Fruit fly (Drosophila melanogaster) whole organism, embryonic: ENCODE measurements around the gene flr.
A peak's percentile ranks its signal among the peaks of the same experiment; 100 is the strongest.

ENCODE experiments used
- CG11560 ChIP-seq: fragments of 200-800 bp; sonication (Bioruptor generic); IDR thresholded peaks from 3 replicates; pipeline ENCODE4 v1.3.6; 2022; ENCODE audit warnings: missing biosample characterization, missing genetic modification characterization
- CG12391 ChIP-seq: fragments of 200-800 bp; sonication (Bioruptor generic); optimal IDR thresholded peaks from 3 replicates; lab custom pipeline; 2018; ENCODE audit warnings: missing biosample characterization, mild to moderate bottlenecking, missing genetic modification characterization, moderate library complexity
- CG13424 ChIP-seq: fragments of 200-800 bp; sonication (Bioruptor generic); optimal IDR thresholded peaks from 2 replicates; lab custom pipeline; 2019; ENCODE audit warnings: missing biosample characterization, mild to moderate bottlenecking, missing genetic modification characterization, moderate library complexity
- CG14710 ChIP-seq: fragments of 200-800 bp; sonication (Bioruptor generic); optimal IDR thresholded peaks from 3 replicates; lab custom pipeline; 2019; ENCODE audit warnings: missing biosample characterization, mild to moderate bottlenecking, missing genetic modification characterization, moderate library complexity
- CG14965 ChIP-seq: fragments of 200-800 bp; sonication (Bioruptor generic); optimal IDR thresholded peaks from 2 replicates; lab custom pipeline; 2016; ENCODE audit warnings: missing biosample characterization, missing genetic modification characterization, borderline replicate concordance
- CG15601 ChIP-seq: fragments of 200-800 bp; sonication (Bioruptor generic); optimal IDR thresholded peaks from 3 replicates; lab custom pipeline; 2019; ENCODE audit warnings: missing biosample characterization, mild to moderate bottlenecking, missing genetic modification characterization, moderate library complexity
- CG1603 ChIP-seq: fragments of 200-800 bp; sonication (Bioruptor generic); optimal IDR thresholded peaks from 2 replicates; lab custom pipeline; 2019; ENCODE audit warnings: missing biosample characterization, mild to moderate bottlenecking, missing genetic modification characterization, moderate library complexity
- CG16813 ChIP-seq: fragments of 200-800 bp; sonication (Bioruptor generic); IDR thresholded peaks from 3 replicates; pipeline ENCODE4 v1.3.6; 2022; ENCODE audit warnings: missing biosample characterization, missing genetic modification characterization; ENCODE audit not compliant: partially characterized antibody
- CG17829 ChIP-seq: fragments of 200-800 bp; optimal IDR thresholded peaks from 2 replicates; lab custom pipeline; 2019; ENCODE audit warnings: missing biosample characterization, mild to moderate bottlenecking, missing genetic modification characterization, moderate library complexity
- CG18619 ChIP-seq: fragments of 200-800 bp; sonication (Bioruptor generic); optimal IDR thresholded peaks from 3 replicates; lab custom pipeline; 2017; ENCODE audit warnings: missing biosample characterization, mild to moderate bottlenecking, missing genetic modification characterization
- CG2202 ChIP-seq: fragments of 200-800 bp; sonication (Bioruptor generic); optimal IDR thresholded peaks from 2 replicates; lab custom pipeline; 2018; ENCODE audit warnings: missing biosample characterization, mild to moderate bottlenecking, missing genetic modification characterization
- CG31441 ChIP-seq: fragments of 200-800 bp; sonication (Bioruptor generic); IDR thresholded peaks from 2 replicates; pipeline ENCODE4 v1.3.6; 2022; ENCODE audit warnings: missing biosample characterization, missing genetic modification characterization
- CG3726 ChIP-seq: fragments of 200-800 bp; sonication (Bioruptor generic); IDR thresholded peaks from 3 replicates; pipeline ENCODE4, ENCODE4 v1.3.6; 2022; ENCODE audit warnings: missing biosample characterization, missing genetic modification characterization
- CG4360 ChIP-seq: fragments of 200-800 bp; sonication (Bioruptor generic); IDR thresholded peaks from 2 replicates; pipeline ENCODE4 v1.3.6; 2022; ENCODE audit warnings: missing biosample characterization, missing genetic modification characterization
- CG5953 ChIP-seq: fragments of 200-800 bp; sonication (Bioruptor generic); IDR thresholded peaks from 2 replicates; pipeline ENCODE4 v1.3.6; 2022; ENCODE audit warnings: missing biosample characterization, missing genetic modification characterization
- CG6683 ChIP-seq: fragments of 200-800 bp; sonication (Bioruptor generic); optimal IDR thresholded peaks from 2 replicates; lab custom pipeline; 2017; ENCODE audit warnings: missing biosample characterization, mild to moderate bottlenecking, missing genetic modification characterization, missing genetic modification reagents
- CG6813 ChIP-seq: fragments of 200-800 bp; sonication (Bioruptor generic); optimal IDR thresholded peaks from 2 replicates; lab custom pipeline; 2017; ENCODE audit warnings: missing biosample characterization, missing genetic modification characterization, mild to moderate bottlenecking, moderate library complexity, missing genetic modification reagents
- CG7357 ChIP-seq: fragments of 200-800 bp; sonication (Bioruptor generic); IDR thresholded peaks from 3 replicates; pipeline ENCODE4 v1.3.6; 2022; ENCODE audit warnings: missing biosample characterization, missing genetic modification characterization
- CG8944 ChIP-seq: fragments of 200-800 bp; sonication (Bioruptor generic); optimal IDR thresholded peaks from 3 replicates; lab custom pipeline; 2016; ENCODE audit warnings: missing biosample characterization, missing genetic modification characterization
- CG9437 ChIP-seq: fragments of 200-800 bp; sonication (Bioruptor generic); optimal IDR thresholded peaks from 2 replicates; lab custom pipeline; 2018; ENCODE audit warnings: missing biosample characterization, mild to moderate bottlenecking, missing genetic modification characterization
- CG9797 ChIP-seq: fragments of 200-800 bp; sonication (Bioruptor generic); optimal IDR thresholded peaks from 3 replicates; lab custom pipeline; 2018; ENCODE audit warnings: missing biosample characterization, mild to moderate bottlenecking, missing genetic modification characterization
- CoRest ChIP-seq: fragments of 200-800 bp; sonication (Bioruptor generic); optimal IDR thresholded peaks from 3 replicates; lab custom pipeline; 2018; ENCODE audit warnings: missing biosample characterization, mild to moderate bottlenecking, missing genetic modification characterization, moderate library complexity
- Drgx ChIP-seq: fragments of 200-800 bp; sonication (Bioruptor generic); IDR thresholded peaks from 2 replicates; pipeline ENCODE4 v1.3.6; 2022; ENCODE audit warnings: missing biosample characterization, missing genetic modification characterization
- E2f2 ChIP-seq: fragments of 200-800 bp; sonication (Bioruptor generic); IDR thresholded peaks from 2 replicates; pipeline ENCODE4 v1.3.6; 2022; ENCODE audit warnings: missing biosample characterization, missing genetic modification characterization
- Ets97D ChIP-seq: fragments of 200-800 bp; sonication (Bioruptor generic); optimal IDR thresholded peaks from 3 replicates; lab custom pipeline; 2016; ENCODE audit warnings: missing biosample characterization, missing genetic modification characterization
- Fer1 ChIP-seq: fragments of 200-800 bp; sonication (Bioruptor generic); optimal IDR thresholded peaks from 2 replicates; lab custom pipeline; 2017; ENCODE audit warnings: missing biosample characterization, mild to moderate bottlenecking, missing genetic modification characterization
- Gsc ChIP-seq: fragments of 200-800 bp; sonication (Bioruptor generic); IDR thresholded peaks from 2 replicates; pipeline ENCODE4 v1.3.6; 2022; ENCODE audit warnings: missing biosample characterization, missing genetic modification characterization
- H15 ChIP-seq: fragments of 200-800 bp; sonication (Bioruptor generic); IDR thresholded peaks from 3 replicates; pipeline ENCODE4 v1.3.6; 2022; ENCODE audit warnings: missing biosample characterization, missing genetic modification characterization
- H2.0 ChIP-seq: fragments of 200-800 bp; sonication (Bioruptor generic); IDR thresholded peaks from 2 replicates; pipeline ENCODE4 v1.3.6; 2022; ENCODE audit warnings: missing biosample characterization, missing genetic modification characterization
- Hr51 ChIP-seq, 2 experiments: fragments of 200-800 bp; sonication (Bioruptor generic); optimal IDR thresholded peaks; 2 replicates in 1 of 2; 3 replicates in 1 of 2; lab custom pipeline; 2016 to 2018; ENCODE audit warnings: missing biosample characterization in 2 of 2, missing genetic modification characterization in 2 of 2, mild to moderate bottlenecking in 1 of 2, moderate library complexity in 1 of 2
- Mrtf ChIP-seq: fragments of 200-800 bp; sonication (Bioruptor generic); IDR thresholded peaks from 3 replicates; pipeline ENCODE4 v1.3.6; 2022; ENCODE audit warnings: missing biosample characterization, missing genetic modification characterization
- Opbp ChIP-seq: fragments of 200-800 bp; sonication (Bioruptor generic); IDR thresholded peaks from 3 replicates; pipeline ENCODE4 v1.3.6; 2022; ENCODE audit warnings: missing biosample characterization, missing genetic modification characterization; ENCODE audit not compliant: partially characterized antibody
- Ptx1 ChIP-seq: fragments of 200-800 bp; sonication (Bioruptor generic); IDR thresholded peaks from 2 replicates; pipeline ENCODE4 v1.3.6; 2022; ENCODE audit warnings: missing biosample characterization, missing genetic modification characterization
- Sry-δ ChIP-seq: fragments of 200-800 bp; sonication (Bioruptor generic); optimal IDR thresholded peaks from 2 replicates; lab custom pipeline; 2016; ENCODE audit warnings: missing biosample characterization, missing genetic modification characterization
- Ssrp ChIP-seq: fragments of 200-800 bp; sonication (Bioruptor generic); optimal IDR thresholded peaks from 2 replicates; lab custom pipeline; 2018; ENCODE audit warnings: missing biosample characterization, mild to moderate bottlenecking, missing genetic modification characterization, moderate library complexity
- ac ChIP-seq: fragments of 200-800 bp; sonication (Bioruptor generic); optimal IDR thresholded peaks from 3 replicates; lab custom pipeline; 2017; ENCODE audit warnings: missing biosample characterization, mild to moderate bottlenecking, missing genetic modification characterization
- bsh ChIP-seq, 2 experiments: fragments of 200-800 bp; sonication (Bioruptor generic); optimal IDR thresholded peaks; 2 replicates each; lab custom pipeline; 2017 to 2018; ENCODE audit warnings: mild to moderate bottlenecking in 2 of 2, missing biosample characterization in 2 of 2, missing genetic modification characterization in 2 of 2, moderate library complexity in 1 of 2
- ewg ChIP-seq: fragments of 200-800 bp; sonication (Bioruptor generic); optimal IDR thresholded peaks from 3 replicates; lab custom pipeline; 2017; ENCODE audit warnings: mild to moderate bottlenecking, missing biosample characterization, missing genetic modification reagents, missing genetic modification characterization
- grn ChIP-seq: fragments of 200-800 bp; sonication (Bioruptor generic); optimal IDR thresholded peaks from 3 replicates; lab custom pipeline; 2017; ENCODE audit warnings: missing biosample characterization, missing genetic modification characterization
- nmo ChIP-seq: fragments of 200-800 bp; sonication (Bioruptor generic); optimal IDR thresholded peaks from 2 replicates; lab custom pipeline; 2018; ENCODE audit warnings: missing biosample characterization, mild to moderate bottlenecking, missing genetic modification characterization, moderate library complexity
- onecut ChIP-seq: fragments of 200-800 bp; sonication (Bioruptor generic); IDR thresholded peaks from 2 replicates; pipeline ENCODE4 v1.3.6; 2022; ENCODE audit warnings: missing biosample characterization, missing genetic modification characterization
- peb ChIP-seq: fragments of 200-800 bp; sonication (Bioruptor generic); IDR thresholded peaks from 2 replicates; pipeline ENCODE4 v1.3.6; 2022; ENCODE audit warnings: missing biosample characterization, missing genetic modification characterization
- phol ChIP-seq: fragments of 200-800 bp; sonication (Bioruptor generic); optimal IDR thresholded peaks from 3 replicates; lab custom pipeline; 2018; ENCODE audit warnings: missing biosample characterization, mild to moderate bottlenecking, missing genetic modification characterization, moderate library complexity
- prd ChIP-seq, 3 experiments: fragments of >200 bp in 2 of 3; fragments of 200-800 bp in 1 of 3; sonication (Bioruptor generic) in 1 of 3; optimal IDR thresholded peaks in 2 of 3; IDR thresholded peaks in 1 of 3; 2 replicates in 2 of 3; 3 replicates in 1 of 3; pipeline versions ENCODE4 v1.3.6 to Lab custom; 2017 to 2022; ENCODE audit warnings: missing biosample characterization in 1 of 3, missing genetic modification characterization in 1 of 3
- row ChIP-seq: fragments of 200-800 bp; sonication (Bioruptor generic); IDR thresholded peaks from 3 replicates; pipeline ENCODE4 v1.3.6; 2022; ENCODE audit warnings: missing biosample characterization, missing genetic modification characterization
- schlank ChIP-seq: fragments of 200-800 bp; sonication (Bioruptor generic); optimal IDR thresholded peaks from 2 replicates; lab custom pipeline; 2018; ENCODE audit warnings: missing biosample characterization, mild to moderate bottlenecking, missing genetic modification characterization
- tio ChIP-seq: fragments of 200-800 bp; sonication (Bioruptor generic); optimal IDR thresholded peaks from 2 replicates; lab custom pipeline; 2017; ENCODE audit warnings: missing biosample characterization, missing genetic modification characterization, inconsistent platforms
- trem ChIP-seq: fragments of 200-800 bp; optimal IDR thresholded peaks from 3 replicates; lab custom pipeline; 2019; ENCODE audit warnings: missing biosample characterization, mild to moderate bottlenecking, missing genetic modification characterization, moderate library complexity
- trh ChIP-seq: fragments of 200-800 bp; sonication (Bioruptor generic); optimal IDR thresholded peaks from 2 replicates; lab custom pipeline; 2016; ENCODE audit warnings: missing biosample characterization, missing genetic modification characterization
- wek ChIP-seq: fragments of 200-800 bp; sonication (Bioruptor generic); optimal IDR thresholded peaks from 3 replicates; lab custom pipeline; 2018; ENCODE audit warnings: missing biosample characterization, mild to moderate bottlenecking, missing genetic modification characterization, moderate library complexity

The flr gene

dm6 chr3L:13442400-13442799 lies 29.8 kb downstream of the flr start, which contains the start of gene cmb (continued):
- TF ChIP-seq CG5953 (GFP tag; lab: Robert Waterston, UW): no peak
- TF ChIP-seq trh (GFP tag; lab: Kevin White, UChicago): no peak
- TF ChIP-seq Gsc (GFP tag; lab: Robert Waterston, UW): no peak
- peak; percentile 8 for TF ChIP-seq nmo (GFP tag; lab: Kevin White, UChicago)
- TF ChIP-seq CG14710 (tag; lab: Kevin White, UChicago): peak; percentile 76
- peak; percentile 9 for TF ChIP-seq CG12391 (tag; lab: Kevin White, UChicago)
- no peak for TF ChIP-seq Ets97D (GFP tag; lab: Kevin White, UChicago)
- TF ChIP-seq CG7357 (GFP tag; lab: Robert Waterston, UW): no peak
- TF ChIP-seq row: peak; percentile 38; the same call in 1 of the 3 replicates
- TF ChIP-seq CG17829 (tag; lab: Kevin White, UChicago): peak; percentile 38
- no peak for TF ChIP-seq H2.0 (GFP tag; lab: Robert Waterston, UW)
- no peak for TF ChIP-seq CG11560 (tag; lab: Robert Waterston, UW)
- TF ChIP-seq Mrtf (GFP tag; lab: Robert Waterston, UW): no peak
- TF ChIP-seq CG13424 (tag; lab: Kevin White, UChicago): no peak
- TF ChIP-seq CG3726 (GFP tag; lab: Robert Waterston, UW): no peak
- TF ChIP-seq CG9797: peak; percentile 69
- no peak for TF ChIP-seq CG9437
- TF ChIP-seq ewg (GFP tag; lab: Kevin White, UChicago): peak; percentile 60
- peak; percentile 90 for TF ChIP-seq Drgx
- TF ChIP-seq wek (GFP tag; lab: Kevin White, UChicago): no peak
- peak in 1 of 2 experiments; percentile 95 for TF ChIP-seq bsh (GFP tag; optimal IDR thresholded peaks at IDR 0.05; lab: Kevin White, UChicago)
- TF ChIP-seq CoRest (tag; lab: Kevin White, UChicago): peak; percentile 18
- TF ChIP-seq E2f2 (GFP tag; lab: Robert Waterston, UW): peak; percentile 83
- TF ChIP-seq CG14965 (GFP tag; lab: Kevin White, UChicago): no peak
- no peak for TF ChIP-seq ac (GFP tag; lab: Kevin White, UChicago)
- TF ChIP-seq phol: peak; percentile 27
- no peak for TF ChIP-seq Ptx1 (GFP tag; lab: Robert Waterston, UW)
- no peak for TF ChIP-seq H15 (GFP tag; lab: Robert Waterston, UW)
- TF ChIP-seq schlank (tag; lab: Kevin White, UChicago): no peak
- no peak for TF ChIP-seq peb
- no peak for TF ChIP-seq CG31441 (GFP tag; lab: Robert Waterston, UW)
- no peak for TF ChIP-seq Hr51 (GFP tag; optimal IDR thresholded peaks at IDR 0.05; lab: Kevin White, UChicago)
- TF ChIP-seq tio (GFP tag; lab: Kevin White, UChicago): no peak
- TF ChIP-seq onecut (GFP tag; lab: Robert Waterston, UW): no peak
- TF ChIP-seq Ssrp (tag; lab: Kevin White, UChicago): no peak
- TF ChIP-seq CG15601: no peak
- TF ChIP-seq trem (tag; lab: Kevin White, UChicago): peak; percentile 40
- no peak for TF ChIP-seq CG2202 (tag; lab: Kevin White, UChicago)
- TF ChIP-seq Sry-δ: no peak
- no peak; the same call in 2 of the 3 replicates for TF ChIP-seq Opbp (GFP tag; lab: Robert Waterston, UW)
- TF ChIP-seq CG4360: 0 out of 2 replicates have a peak, but pooled peaks have one; percentile 18
- TF ChIP-seq CG18619 (GFP tag; lab: Kevin White, UChicago): no peak
- TF ChIP-seq CG16813 (GFP tag; lab: Robert Waterston, UW): no peak
- no peak for TF ChIP-seq prd (optimal IDR thresholded peaks at IDR 0.05; lab: Kevin White, UChicago)
- TF ChIP-seq prd (GFP tag; IDR thresholded peaks at IDR 0.05; lab: Robert Waterston, UW): no peak
- TF ChIP-seq CG6813 (GFP tag; lab: Kevin White, UChicago): no peak
- TF ChIP-seq grn (GFP tag; lab: Kevin White, UChicago): no peak
- no peak for TF ChIP-seq CG1603 (tag; lab: Kevin White, UChicago)
- no peak for TF ChIP-seq CG8944 (GFP tag; lab: Kevin White, UChicago)
- no peak for TF ChIP-seq Fer1
- TF ChIP-seq CG6683 (GFP tag; lab: Kevin White, UChicago): no peak
